Worm (Caenorhabditis elegans) whole organism, L4 larva: ENCODE measurements around the gene C17C3.3.
"Not testable (repeated sequence)": the region's sequence is repeated elsewhere in the genome, so short reads cannot be mapped to it uniquely, and the experiment has no call there.

Experiments
- ceh-28 ChIP-seq: fragments of 150-350 bp; optimal IDR thresholded peaks from 2 replicates; lab custom pipeline; 2014; ENCODE audit warnings: missing biosample characterization, missing genetic modification reagents, missing genetic modification characterization
- ceh-32 ChIP-seq: sonication (generic microtip); optimal IDR thresholded peaks from 2 replicates; lab custom pipeline; 2016; ENCODE audit warnings: mild to moderate bottlenecking, missing genetic modification characterization, missing compliant biosample characterization; ENCODE audit not compliant: poor library complexity
- egl-43 ChIP-seq: fragments of 200-800 bp; sonication (Bioruptor generic); IDR thresholded peaks from 2 replicates; pipeline ENCODE4 v1.3.6; 2022; ENCODE audit warnings: missing genetic modification reagents, missing genetic modification characterization, missing compliant biosample characterization
- mdl-1 ChIP-seq, 2 experiments: fragments of 150-350 bp in 1 of 2; sonication (generic microtip) in 1 of 2; optimal IDR thresholded peaks; 2 replicates each; lab custom pipeline; 2014 to 2017; ENCODE audit warnings: missing biosample characterization in 2 of 2, missing genetic modification characterization in 2 of 2
- nhr-28 ChIP-seq: fragments of 150-350 bp; optimal IDR thresholded peaks from 2 replicates; lab custom pipeline; 2014; ENCODE audit warnings: missing biosample characterization, missing genetic modification characterization

DNA sequence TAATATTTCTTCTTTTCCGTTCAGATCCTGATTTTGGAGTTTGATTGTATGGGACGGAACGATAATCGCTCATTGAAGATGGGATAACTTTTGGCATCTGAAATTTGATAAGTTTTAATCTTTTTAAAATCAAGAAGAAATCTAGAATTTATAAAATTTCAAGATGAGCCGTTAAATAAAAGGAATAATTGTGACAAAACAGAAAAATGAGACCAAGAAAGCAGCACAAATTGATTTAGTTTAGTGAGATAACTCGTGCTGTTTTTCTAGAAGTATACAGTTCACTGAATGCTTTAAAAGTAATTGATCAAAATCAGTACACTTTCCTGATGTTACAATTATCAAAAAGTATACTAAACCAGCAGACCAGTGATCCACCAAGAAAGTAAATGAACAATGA, 21.4 kb upstream of the C17C3.3 start, which contains the start of gene hlh-27:
- TF ChIP-seq ceh-32 (tag; lab: Kevin White, UChicago); mdl-1 (tag; optimal IDR thresholded peaks at IDR 0.05; lab: Kevin White, UChicago); ceh-28 (tag; lab: Kevin White, UChicago); egl-43 (GFP tag; lab: Robert Waterston, UW); nhr-28 (tag; lab: Kevin White, UChicago): not testable (repeated sequence)
